ENCODE assay signal across 4 fruit fly cellular contexts in the genomic region with DNA sequence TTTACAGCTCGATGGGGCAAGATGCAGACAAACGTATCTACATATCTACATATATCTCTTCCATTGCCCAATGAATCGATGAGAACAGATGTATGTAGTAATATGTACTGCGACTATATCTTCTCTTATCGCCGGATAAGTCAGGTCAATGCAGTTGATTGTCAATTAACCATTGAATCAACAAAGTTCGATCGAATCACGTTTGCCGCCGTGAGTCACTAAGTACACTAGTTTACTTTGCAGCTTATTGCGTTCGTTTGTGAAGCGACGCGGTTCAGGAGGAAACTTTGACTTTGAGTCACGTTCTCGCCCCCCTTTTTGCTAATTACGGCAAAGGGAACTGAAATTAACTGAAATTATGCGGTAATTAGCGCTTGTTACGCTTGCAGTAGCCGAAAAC.
TF ChIP-seq lines count a peak whose summit lies in the region.

No protein-coding gene starts in this region.

- TF ChIP-seq CTCF in whole organism, embryonic (GFP tag; optimal IDR thresholded peaks at IDR 0.05; lab: Kevin White, UChicago), result no peak

TF ChIP-seq in whole organism, adult, 20 proteins besides CTCF, POLR2A, EP300 and RAD21:
- TF ChIP-seq ovo (GFP tag; optimal IDR thresholded peaks at IDR 0.05; lab: Kevin White, UChicago), result peak; percentile 22
- TF ChIP-seq CG11617 (GFP tag; optimal IDR thresholded peaks at IDR 0.05; lab: Kevin White, UChicago), result no peak

TF ChIP-seq in whole organism, embryonic, 481 proteins besides CTCF, POLR2A, EP300 and RAD21:
- TF ChIP-seq CG17385 (GFP tag; optimal IDR thresholded peaks at IDR 0.05; lab: Kevin White, UChicago) (no peak), D19B (GFP tag; optimal IDR thresholded peaks at IDR 0.05; lab: Kevin White, UChicago) (no peak), Spps (tag; optimal IDR thresholded peaks at IDR 0.05; lab: Kevin White, UChicago) (no peak), dan (GFP tag; IDR thresholded peaks at IDR 0.05; lab: Robert Waterston, UW) (no peak), Atf3 (GFP tag; optimal IDR thresholded peaks at IDR 0.05; lab: Kevin White, UChicago) (no peak), nom (GFP tag; optimal IDR thresholded peaks at IDR 0.05; lab: Kevin White, UChicago) (peak; percentile 55), CG6813 (GFP tag; optimal IDR thresholded peaks at IDR 0.05; lab: Kevin White, UChicago) (no peak), Sry-β (GFP tag; optimal IDR thresholded peaks at IDR 0.05; lab: Kevin White, UChicago) (no peak), bsh (GFP tag; optimal IDR thresholded peaks at IDR 0.05; lab: Kevin White, UChicago) (no peak)

TF ChIP-seq in whole organism, prepupa, 60 proteins besides CTCF, POLR2A, EP300 and RAD21:
- TF ChIP-seq CG3919 (GFP tag; optimal IDR thresholded peaks at IDR 0.05; lab: Kevin White, UChicago) (no peak), CG16779 (tag; optimal IDR thresholded peaks at IDR 0.05; lab: Kevin White, UChicago) (no peak), CG6792 (GFP tag; optimal IDR thresholded peaks at IDR 0.05; lab: Kevin White, UChicago) (no peak), Eip78C (GFP tag; lab: Kevin White, UChicago) (peak; percentile 63), CG6808 (GFP tag; optimal IDR thresholded peaks at IDR 0.05; lab: Kevin White, UChicago) (peak; percentile 25), CG8119 (GFP tag; IDR thresholded peaks at IDR 0.05; lab: Robert Waterston, UW) (0 out of 3 replicates have a peak, but pooled peaks have one; percentile 13), Blimp-1 (GFP tag; optimal IDR thresholded peaks at IDR 0.05; lab: Kevin White, UChicago) (no peak), Hr39 (GFP tag; optimal IDR thresholded peaks at IDR 0.05; lab: Kevin White, UChicago) (no peak), eg (GFP tag; IDR thresholded peaks at IDR 0.05; lab: Robert Waterston, UW) (no peak), ss (GFP tag; optimal IDR thresholded peaks at IDR 0.05; lab: Kevin White, UChicago) (peak; percentile 26 to 55), svp (GFP tag; lab: Kevin White, UChicago) (no peak), CG6163 (GFP tag; IDR thresholded peaks at IDR 0.05; lab: Robert Waterston, UW) (no peak), CG11762 (GFP tag; optimal IDR thresholded peaks at IDR 0.05; lab: Kevin White, UChicago; ENCODE audit: insufficient read depth) (no peak), CG3032 (tag; optimal IDR thresholded peaks at IDR 0.05; lab: Kevin White, UChicago) (no peak), Hr4 (GFP tag; optimal IDR thresholded peaks at IDR 0.05; lab: Kevin White, UChicago) (no peak), fd59A (GFP tag; optimal IDR thresholded peaks at IDR 0.05; lab: Kevin White, UChicago) (no peak), CG7368 (GFP tag; optimal IDR thresholded peaks at IDR 0.05; lab: Kevin White, UChicago) (no peak), Eip75B (GFP tag; optimal IDR thresholded peaks at IDR 0.05; lab: Kevin White, UChicago) (no peak), spab (GFP tag; optimal IDR thresholded peaks at IDR 0.05; lab: Kevin White, UChicago) (peak; percentile 14), salr (GFP tag; optimal IDR thresholded peaks at IDR 0.05; lab: Kevin White, UChicago) (peak in 1 of 2 experiments; percentile 7), OdsH (GFP tag; optimal IDR thresholded peaks at IDR 0.05; lab: Kevin White, UChicago) (no peak), CG9139 (GFP tag; optimal IDR thresholded peaks at IDR 0.05; lab: Kevin White, UChicago) (peak; percentile 15), CG10669 (GFP tag; optimal IDR thresholded peaks at IDR 0.05; lab: Kevin White, UChicago) (peak; percentile 35)

TF ChIP-seq in whole organism, pupa, 21 proteins besides CTCF, POLR2A, EP300 and RAD21:
- no peak for TF ChIP-seq Snoo (tag; optimal IDR thresholded peaks at IDR 0.05; lab: Kevin White, UChicago)
- TF ChIP-seq EcR (GFP tag; optimal IDR thresholded peaks at IDR 0.05; lab: Kevin White, UChicago), result peak; percentile 38
- peak; percentile 57 for TF ChIP-seq gl (tag; optimal IDR thresholded peaks at IDR 0.05; lab: Kevin White, UChicago)
- TF ChIP-seq CG4496 (GFP tag; IDR thresholded peaks at IDR 0.05; lab: Robert Waterston, UW), result no peak
- TF ChIP-seq CG13204 (GFP tag; optimal IDR thresholded peaks at IDR 0.05; lab: Kevin White, UChicago), result peak; percentile 16
- no peak for TF ChIP-seq Pif1B (GFP tag; optimal IDR thresholded peaks at IDR 0.05; lab: Kevin White, UChicago)
